Worm (Caenorhabditis elegans): ENCODE data around the gene srv-21.

DNA sequence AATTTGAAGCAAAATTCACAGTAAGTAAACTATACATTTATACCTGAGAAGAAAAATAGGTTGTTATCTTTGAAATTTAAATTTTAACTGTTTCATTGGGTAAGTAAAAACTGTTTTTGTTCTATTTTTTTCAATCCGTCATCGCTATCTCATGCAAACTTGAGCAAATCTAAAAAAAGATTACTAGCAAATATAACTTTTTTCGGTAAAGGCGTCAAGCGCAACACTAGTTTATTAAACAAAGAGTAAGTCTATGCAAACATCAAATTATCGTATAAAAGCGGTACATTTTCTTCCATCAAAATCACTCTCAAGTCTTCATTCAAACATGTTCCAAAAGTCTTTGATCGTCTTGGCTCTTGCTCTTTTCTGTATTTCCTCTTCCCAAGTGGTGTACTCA, 18.0 kb upstream of the srv-21 start, which contains the start of gene nspb-6:
- TF ChIP-seq nhr-11 (tag; optimal IDR thresholded peaks at IDR 0.05) (no peak), mdl-1 (tag; optimal IDR thresholded peaks at IDR 0.05) (no peak), unc-62 (GFP tag; optimal IDR thresholded peaks at IDR 0.05 in 1 of 2) (no peak), unc-62 (tag; optimal IDR thresholded peaks at IDR 0.05) (no peak), ceh-44 (GFP tag; IDR thresholded peaks at IDR 0.05) (no peak), aly-2 (tag; optimal IDR thresholded peaks at IDR 0.05) (no peak), F37D6.2 (tag; optimal IDR thresholded peaks at IDR 0.05) (no peak), Y48G9A.11 (GFP tag; IDR thresholded peaks at IDR 0.05) (no peak), lsy-2 (tag; optimal IDR thresholded peaks at IDR 0.05) (no peak), hmg-1.1 (GFP tag; IDR thresholded peaks at IDR 0.05) (no peak), nhr-102 (tag; optimal IDR thresholded peaks at IDR 0.05) (no peak), egl-27 (tag; optimal IDR thresholded peaks at IDR 0.05) (no peak), Y75B8A.6 (GFP tag; IDR thresholded peaks at IDR 0.05) (no peak), madf-9 (GFP tag; conservative IDR thresholded peaks at IDR 0.05) (no peak)
